Fruit fly (Drosophila melanogaster) whole organism, embryonic: ENCODE results near the gene Nazo.

ENCODE experiments used
- Abd-B ChIP-seq: fragments of 200-800 bp; sonication (Bioruptor generic); optimal IDR thresholded peaks from 2 replicates; lab custom pipeline; 2018; ENCODE audit warnings: missing biosample characterization, mild to moderate bottlenecking, missing genetic modification characterization, moderate library complexity
- Asciz ChIP-seq: fragments of 200-800 bp; sonication (Bioruptor generic); optimal IDR thresholded peaks from 2 replicates; lab custom pipeline; 2017; ENCODE audit warnings: missing biosample characterization, mild to moderate bottlenecking, missing genetic modification characterization, missing genetic modification reagents
- B-H1 ChIP-seq: fragments of 200-800 bp; sonication (Bioruptor generic); IDR thresholded peaks from 3 replicates; pipeline ENCODE4 v1.3.6; 2022; ENCODE audit warnings: missing biosample characterization, missing genetic modification characterization
- Blimp-1 ChIP-seq: fragments of 200-800 bp; sonication (Bioruptor generic); optimal IDR thresholded peaks from 3 replicates; lab custom pipeline; 2018; ENCODE audit warnings: missing biosample characterization, missing genetic modification characterization, mild to moderate bottlenecking, moderate library complexity, missing genetic modification reagents
- Bteb2 ChIP-seq: fragments of 200-800 bp; sonication (Bioruptor generic); optimal IDR thresholded peaks from 2 replicates; lab custom pipeline; 2016; ENCODE audit warnings: missing biosample characterization, missing genetic modification characterization
- CG12659 ChIP-seq: fragments of 200-800 bp; sonication (Bioruptor generic); optimal IDR thresholded peaks from 3 replicates; lab custom pipeline; 2017; ENCODE audit warnings: mild to moderate bottlenecking, missing biosample characterization, missing genetic modification reagents, missing genetic modification characterization
- CG15514 ChIP-seq: fragments of 200-800 bp; sonication (Bioruptor generic); optimal IDR thresholded peaks from 3 replicates; lab custom pipeline; 2017; ENCODE audit warnings: missing biosample characterization, missing genetic modification characterization, mild to moderate bottlenecking, moderate library complexity, missing genetic modification reagents
- CG15601 ChIP-seq: fragments of 200-800 bp; sonication (Bioruptor generic); optimal IDR thresholded peaks from 3 replicates; lab custom pipeline; 2019; ENCODE audit warnings: missing biosample characterization, mild to moderate bottlenecking, missing genetic modification characterization, moderate library complexity
- CG18619 ChIP-seq: fragments of 200-800 bp; sonication (Bioruptor generic); optimal IDR thresholded peaks from 3 replicates; lab custom pipeline; 2017; ENCODE audit warnings: missing biosample characterization, mild to moderate bottlenecking, missing genetic modification characterization
- CG30403 ChIP-seq: fragments of 200-800 bp; sonication (Bioruptor generic); optimal IDR thresholded peaks from 3 replicates; lab custom pipeline; 2016; ENCODE audit warnings: missing biosample characterization, missing genetic modification characterization
- CG31441 ChIP-seq: fragments of 200-800 bp; sonication (Bioruptor generic); IDR thresholded peaks from 2 replicates; pipeline ENCODE4 v1.3.6; 2022; ENCODE audit warnings: missing biosample characterization, missing genetic modification characterization
- CG43689 ChIP-seq: fragments of 200-800 bp; sonication (Bioruptor generic); IDR thresholded peaks from 2 replicates; pipeline ENCODE4 v1.3.6; 2022; ENCODE audit warnings: missing biosample characterization, missing genetic modification characterization
- CG4820 ChIP-seq: fragments of 200-800 bp; sonication (Bioruptor generic); optimal IDR thresholded peaks from 3 replicates; lab custom pipeline; 2016; ENCODE audit warnings: missing biosample characterization, missing genetic modification characterization
- CG6813 ChIP-seq: fragments of 200-800 bp; sonication (Bioruptor generic); optimal IDR thresholded peaks from 2 replicates; lab custom pipeline; 2017; ENCODE audit warnings: missing biosample characterization, missing genetic modification characterization, mild to moderate bottlenecking, moderate library complexity, missing genetic modification reagents
- CG7357 ChIP-seq: fragments of 200-800 bp; sonication (Bioruptor generic); IDR thresholded peaks from 3 replicates; pipeline ENCODE4 v1.3.6; 2022; ENCODE audit warnings: missing biosample characterization, missing genetic modification characterization
- CG8089 ChIP-seq: fragments of 200-800 bp; sonication (Bioruptor generic); optimal IDR thresholded peaks from 3 replicates; lab custom pipeline; 2016; ENCODE audit warnings: missing biosample characterization, missing genetic modification characterization
- Dref ChIP-seq: fragments of 200-800 bp; sonication (Bioruptor generic); IDR thresholded peaks from 2 replicates; pipeline ENCODE4 v1.3.6; 2022; ENCODE audit warnings: missing biosample characterization, missing genetic modification characterization
- Elba2 ChIP-seq: fragments of 200-800 bp; sonication (Bioruptor generic); optimal IDR thresholded peaks from 3 replicates; lab custom pipeline; 2016; ENCODE audit warnings: missing biosample characterization, missing genetic modification characterization
- HHEX ChIP-seq: fragments of 200-800 bp; sonication (Bioruptor generic); optimal IDR thresholded peaks from 3 replicates; lab custom pipeline; 2017; ENCODE audit warnings: missing biosample characterization, mild to moderate bottlenecking, missing genetic modification characterization, missing genetic modification reagents
- Lpt ChIP-seq: fragments of >200 bp; optimal IDR thresholded peaks from 2 replicates; lab custom pipeline; 2018; ENCODE audit warnings: missing biosample characterization, missing genetic modification characterization
- MESR4 ChIP-seq: fragments of 200-800 bp; sonication (Bioruptor generic); optimal IDR thresholded peaks from 2 replicates; lab custom pipeline; 2018; ENCODE audit warnings: missing biosample characterization, mild to moderate bottlenecking, missing genetic modification characterization, moderate library complexity
- Meics ChIP-seq: fragments of 200-800 bp; sonication (Bioruptor generic); optimal IDR thresholded peaks from 2 replicates; lab custom pipeline; 2017; ENCODE audit warnings: missing biosample characterization, mild to moderate bottlenecking, missing genetic modification characterization
- Mes4 ChIP-seq: fragments of 200-800 bp; sonication (Bioruptor generic); optimal IDR thresholded peaks from 2 replicates; lab custom pipeline; 2016; ENCODE audit warnings: missing biosample characterization, missing genetic modification characterization
- Nf-YB ChIP-seq: fragments of 200-800 bp; sonication (Bioruptor generic); optimal IDR thresholded peaks from 3 replicates; lab custom pipeline; 2019; ENCODE audit warnings: missing biosample characterization, mild to moderate bottlenecking, missing genetic modification characterization, moderate library complexity
- Xrp1 ChIP-seq: fragments of 200-800 bp; sonication (Bioruptor generic); IDR thresholded peaks from 2 replicates; pipeline ENCODE4 v1.3.6; 2022; ENCODE audit warnings: missing biosample characterization, missing genetic modification characterization
- bigmax ChIP-seq: fragments of 200-800 bp; sonication (Bioruptor generic); optimal IDR thresholded peaks from 2 replicates; lab custom pipeline; 2018; ENCODE audit warnings: missing biosample characterization, mild to moderate bottlenecking, missing genetic modification characterization
- cad ChIP-seq: fragments of >200 bp; optimal IDR thresholded peaks from 2 replicates; lab custom pipeline; 2017; ENCODE audit warnings: missing biosample characterization, missing genetic modification characterization
- da ChIP-seq: fragments of 200-800 bp; sonication (Bioruptor generic); optimal IDR thresholded peaks from 2 replicates; lab custom pipeline; 2016; ENCODE audit warnings: missing biosample characterization, missing genetic modification characterization
- dpn ChIP-seq, 2 experiments: fragments of 200-800 bp; sonication (Bioruptor generic); optimal IDR thresholded peaks; 3 replicates each; lab custom pipeline; 2016; ENCODE audit warnings: missing biosample characterization in 2 of 2, missing genetic modification characterization in 2 of 2
- emc ChIP-seq: fragments of 200-800 bp; sonication (Bioruptor generic); optimal IDR thresholded peaks from 2 replicates; lab custom pipeline; 2016; ENCODE audit warnings: missing biosample characterization, missing genetic modification characterization
- esg ChIP-seq: fragments of 200-800 bp; sonication (Bioruptor generic); conservative IDR thresholded peaks from 2 replicates; pipeline ENCODE4 v1.3.6; 2022; ENCODE audit warnings: missing biosample characterization, missing genetic modification characterization
- ewg ChIP-seq: fragments of 200-800 bp; sonication (Bioruptor generic); optimal IDR thresholded peaks from 3 replicates; lab custom pipeline; 2017; ENCODE audit warnings: mild to moderate bottlenecking, missing biosample characterization, missing genetic modification reagents, missing genetic modification characterization
- jing ChIP-seq: fragments of 200-800 bp; sonication (Bioruptor generic); optimal IDR thresholded peaks from 2 replicates; lab custom pipeline; 2018; ENCODE audit warnings: missing biosample characterization, mild to moderate bottlenecking, missing genetic modification characterization
- jumu ChIP-seq: fragments of 200-800 bp; sonication (Bioruptor generic); optimal IDR thresholded peaks from 3 replicates; lab custom pipeline; 2016; ENCODE audit warnings: missing biosample characterization, missing genetic modification characterization
- ken ChIP-seq: fragments of 200-800 bp; sonication (Bioruptor generic); IDR thresholded peaks from 3 replicates; pipeline ENCODE4 v1.3.6; 2022; ENCODE audit warnings: missing biosample characterization, missing genetic modification characterization
- knrl ChIP-seq: fragments of 200-800 bp; sonication (Bioruptor generic); IDR thresholded peaks from 3 replicates; pipeline ENCODE4 v1.3.6; 2022; ENCODE audit warnings: missing biosample characterization, missing genetic modification characterization; ENCODE audit not compliant: partially characterized antibody
- lab ChIP-seq: fragments of 200-800 bp; sonication (Bioruptor generic); optimal IDR thresholded peaks from 3 replicates; lab custom pipeline; 2017; ENCODE audit warnings: missing biosample characterization, missing genetic modification characterization, mild to moderate bottlenecking, moderate library complexity, missing genetic modification reagents
- nerfin-2 ChIP-seq: fragments of 200-800 bp; sonication (Bioruptor generic); IDR thresholded peaks from 2 replicates; pipeline ENCODE4 v1.3.6; 2022; ENCODE audit warnings: missing biosample characterization, missing genetic modification characterization; ENCODE audit not compliant: partially characterized antibody
- pan ChIP-seq, 4 experiments: fragments of >200 bp in 3 of 4; fragments of 200-800 bp in 1 of 4; sonication (Bioruptor generic) in 1 of 4; optimal IDR thresholded peaks in 3 of 4; IDR thresholded peaks in 1 of 4; 2 replicates each; pipeline versions ENCODE4 v1.3.6 to Lab custom; 2017 to 2022; ENCODE audit warnings: missing biosample characterization in 2 of 4, missing genetic modification characterization in 2 of 4, mixed read lengths in 1 of 4
- pnt ChIP-seq: fragments of 200-800 bp; sonication (Bioruptor generic); optimal IDR thresholded peaks from 3 replicates; lab custom pipeline; 2016; ENCODE audit warnings: missing biosample characterization, missing genetic modification characterization
- ro ChIP-seq: fragments of 200-800 bp; sonication (Bioruptor generic); IDR thresholded peaks from 2 replicates; pipeline ENCODE4 v1.3.6; 2022; ENCODE audit warnings: missing biosample characterization, missing genetic modification characterization
- sens-2 ChIP-seq: fragments of 200-800 bp; sonication (Bioruptor generic); IDR thresholded peaks from 2 replicates; pipeline ENCODE4 v1.3.6; 2022; ENCODE audit warnings: missing biosample characterization, missing genetic modification characterization
- sima ChIP-seq: fragments of 200-800 bp; sonication (Bioruptor generic); optimal IDR thresholded peaks from 2 replicates; lab custom pipeline; 2016; ENCODE audit warnings: missing biosample characterization, missing genetic modification characterization
- tap ChIP-seq: fragments of 200-800 bp; optimal IDR thresholded peaks from 3 replicates; lab custom pipeline; 2019; ENCODE audit warnings: missing biosample characterization, mild to moderate bottlenecking, missing genetic modification characterization, moderate library complexity
- tna ChIP-seq: fragments of 200-800 bp; sonication (Bioruptor generic); IDR thresholded peaks from 2 replicates; pipeline ENCODE4 v1.3.6; 2022; ENCODE audit warnings: missing biosample characterization, missing genetic modification characterization; ENCODE audit not compliant: partially characterized antibody
- toy ChIP-seq: fragments of 200-800 bp; sonication (Bioruptor generic); IDR thresholded peaks from 2 replicates; pipeline ENCODE4 v1.3.6; 2022; ENCODE audit warnings: missing biosample characterization, missing genetic modification characterization
- unpg ChIP-seq: fragments of 200-800 bp; sonication (Bioruptor generic); optimal IDR thresholded peaks from 3 replicates; lab custom pipeline; 2018; ENCODE audit warnings: missing biosample characterization, mild to moderate bottlenecking, missing genetic modification characterization, moderate library complexity
- vfl ChIP-seq: fragments of 200-800 bp; sonication (Bioruptor generic); optimal IDR thresholded peaks from 2 replicates; lab custom pipeline; 2016; ENCODE audit warnings: missing biosample characterization, missing genetic modification characterization
- zen ChIP-seq: fragments of 200-800 bp; sonication (Bioruptor generic); optimal IDR thresholded peaks from 3 replicates; lab custom pipeline; 2018; ENCODE audit warnings: missing biosample characterization, mild to moderate bottlenecking, missing genetic modification characterization, moderate library complexity

Nazo gene

DNA sequence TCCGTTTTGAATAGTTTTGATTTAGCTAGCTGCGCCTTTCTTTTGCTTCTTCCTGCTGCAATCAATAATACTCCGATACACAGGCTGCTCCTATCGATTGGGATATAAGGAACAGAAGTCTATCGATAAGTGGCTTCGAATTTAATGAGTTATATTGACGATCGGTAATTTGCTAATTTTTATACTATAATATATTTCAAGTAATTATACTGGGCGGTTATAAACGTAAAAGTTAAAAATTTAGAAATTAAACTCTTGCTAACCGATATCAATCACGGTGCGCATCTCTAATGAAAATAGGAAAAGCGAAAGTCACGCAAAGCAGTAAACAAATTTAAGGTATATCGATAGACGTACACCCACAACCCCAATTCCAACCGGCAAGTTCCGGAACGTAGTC is 44.0 kb upstream of the Nazo start, which contains the start of the genes CG9636, CG18749 and CG33722 (continued):
- TF ChIP-seq Xrp1 (GFP tag; lab: Robert Waterston, UW) (peak; percentile 78), dpn (GFP tag; optimal IDR thresholded peaks at IDR 0.05; lab: Kevin White, UChicago) (peak; percentile 46 to 72), unpg (peak; percentile 72), Mes4 (GFP tag; lab: Kevin White, UChicago) (no peak), Asciz (GFP tag; lab: Kevin White, UChicago) (peak; percentile 38), CG4820 (peak; percentile 47), Dref (GFP tag; lab: Robert Waterston, UW) (peak; percentile 78), nerfin-2 (GFP tag; lab: Robert Waterston, UW) (peak; percentile 97), B-H1 (peak; percentile 53; the same call in 2 of the 3 replicates), lab (GFP tag; lab: Kevin White, UChicago) (no peak), cad (GFP tag; lab: Kevin White, UChicago) (no peak), CG12659 (GFP tag; lab: Kevin White, UChicago) (peak; percentile 86), CG31441 (peak; percentile 74), Blimp-1 (peak; percentile 100), ewg (peak; percentile 36), tna (peak; percentile 87; the same call in 1 of the 2 replicates), toy (GFP tag; lab: Robert Waterston, UW) (no peak), Lpt (GFP tag; lab: Kevin White, UChicago) (no peak), CG43689 (GFP tag; lab: Robert Waterston, UW) (no peak), jing (no peak), emc (no peak), CG30403 (peak; percentile 86), sima (GFP tag; lab: Kevin White, UChicago) (no peak), sens-2 (GFP tag; lab: Robert Waterston, UW) (peak; percentile 37; the same call in 1 of the 2 replicates), esg (GFP tag; lab: Robert Waterston, UW) (peak; percentile 43), ro (GFP tag; lab: Robert Waterston, UW) (no peak), vfl (GFP tag; lab: Kevin White, UChicago) (peak; percentile 54), pnt (GFP tag; lab: Kevin White, UChicago) (peak; percentile 18), Elba2 (GFP tag; lab: Kevin White, UChicago) (peak; percentile 42), CG15514 (GFP tag; lab: Kevin White, UChicago) (peak; percentile 96), HHEX (GFP tag; lab: Kevin White, UChicago) (peak; percentile 44), Nf-YB (GFP tag; lab: Kevin White, UChicago) (peak; percentile 41), CG18619 (GFP tag; lab: Kevin White, UChicago) (peak; percentile 46), jumu (no peak), bigmax (no peak), pan (optimal IDR thresholded peaks at IDR 0.05; lab: Kevin White, UChicago) (no peak), pan (GFP tag; optimal IDR thresholded peaks at IDR 0.05 in 1 of 2, IDR thresholded peaks at IDR 0.05 in 1 of 2) (peak in 1 of 2 experiments; percentile 66), CG7357 (GFP tag; lab: Robert Waterston, UW) (peak; percentile 38; the same call in 1 of the 3 replicates), knrl (peak; percentile 94), Meics (GFP tag; lab: Kevin White, UChicago) (peak; percentile 60), CG6813 (GFP tag; lab: Kevin White, UChicago) (no peak), Abd-B (peak; percentile 84), zen (tag; lab: Kevin White, UChicago) (peak; percentile 70), CG8089 (GFP tag; lab: Kevin White, UChicago) (no peak), tap (peak; percentile 63), MESR4 (GFP tag; lab: Kevin White, UChicago) (no peak), CG15601 (tag; lab: Kevin White, UChicago) (peak; percentile 74), da (GFP tag; lab: Kevin White, UChicago) (no peak), Bteb2 (GFP tag; lab: Kevin White, UChicago) (peak; percentile 13), ken (GFP tag; lab: Robert Waterston, UW) (0 out of 3 replicates have a peak, but pooled peaks have one; percentile 42)
